Worm (Caenorhabditis elegans) whole organism, midembryonic: ENCODE results near the gene M60.7.

Experiments
- cog-1 ChIP-seq: sonication (generic microtip); optimal IDR thresholded peaks from 2 replicates; lab custom pipeline; 2016; ENCODE audit warnings: missing genetic modification characterization, missing compliant biosample characterization
- med-1 ChIP-seq: sonication (generic microtip); optimal IDR thresholded peaks from 2 replicates; lab custom pipeline; 2017; ENCODE audit warnings: missing genetic modification characterization, mild to moderate bottlenecking, missing compliant biosample characterization, antibody characterized with exemption, missing genetic modification reagents; ENCODE audit not compliant: insufficient read depth
- ref-1 ChIP-seq: fragments of 200-800 bp; sonication (Bioruptor generic); conservative IDR thresholded peaks from 2 replicates; pipeline ENCODE4 v1.3.6; 2022; ENCODE audit warnings: missing genetic modification reagents, missing genetic modification characterization, missing compliant biosample characterization
- tab-1 ChIP-seq: fragments of 200-800 bp; sonication (Bioruptor generic); IDR thresholded peaks from 2 replicates; pipeline ENCODE4 v1.3.6; 2022; ENCODE audit warnings: missing genetic modification characterization, missing compliant biosample characterization

ce11 chrX:8276333-8276732 lies 15.4 kb upstream of the M60.7 start:
- TF ChIP-seq tab-1 (GFP tag; lab: Robert Waterston, UW) (no peak), ref-1 (GFP tag; lab: Robert Waterston, UW) (no peak), cog-1 (tag; lab: Kevin White, UChicago) (no peak), med-1 (GFP tag; lab: Kevin White, UChicago) (no peak)
